Worm (Caenorhabditis elegans): ENCODE data around the gene F46C5.7.

- no peak for TF ChIP-seq ama-1 (optimal IDR thresholded peaks at IDR 0.05)
- TF ChIP-seq tra-4 (tag; optimal IDR thresholded peaks at IDR 0.05), result no peak
- no peak for TF ChIP-seq hmg-4 (GFP tag; optimal IDR thresholded peaks at IDR 0.05)
- TF ChIP-seq tbx-11 (GFP tag; IDR thresholded peaks at IDR 0.05), result no peak
- no peak for TF ChIP-seq hnd-1 (tag; optimal IDR thresholded peaks at IDR 0.05)
- TF ChIP-seq pes-1 (GFP tag; IDR thresholded peaks at IDR 0.05), result no peak
- TF ChIP-seq aly-1 (tag; optimal IDR thresholded peaks at IDR 0.05), result no peak
- no peak for TF ChIP-seq ets-7 (tag; optimal IDR thresholded peaks at IDR 0.05)
- TF ChIP-seq B0310.2 (tag; optimal IDR thresholded peaks at IDR 0.05), result no peak
- TF ChIP-seq ceh-13 (GFP tag; optimal IDR thresholded peaks at IDR 0.05), result no peak
Observed at ce11 chrII:8845932-8846331, 6.8 kb downstream of the F46C5.7 start.
